Fruit fly (Drosophila melanogaster) whole organism, embryonic: ENCODE data around the gene H.

ENCODE experiments used
- CG13123 ChIP-seq: fragments of 200-800 bp; sonication (Bioruptor generic); optimal IDR thresholded peaks from 2 replicates; lab custom pipeline; 2016; ENCODE audit warnings: missing biosample characterization, missing genetic modification characterization
- CG15696 ChIP-seq: fragments of 200-800 bp; sonication (Bioruptor generic); optimal IDR thresholded peaks from 2 replicates; lab custom pipeline; 2019; ENCODE audit warnings: missing biosample characterization, mild to moderate bottlenecking, missing genetic modification characterization, moderate library complexity
- CG8290 ChIP-seq, 3 experiments: fragments of 200-800 bp; sonication (Bioruptor generic); optimal IDR thresholded peaks; 2 replicates each; lab custom pipeline; 2016 to 2019; ENCODE audit warnings: missing biosample characterization in 3 of 3, missing genetic modification characterization in 3 of 3, mild to moderate bottlenecking in 2 of 3, moderate library complexity in 1 of 3
- CG8478 ChIP-seq: fragments of >200 bp; optimal IDR thresholded peaks from 2 replicates; lab custom pipeline; 2018
- Dbx ChIP-seq: fragments of 200-800 bp; sonication (Bioruptor generic); IDR thresholded peaks from 3 replicates; pipeline ENCODE4 v1.3.6; 2022; ENCODE audit warnings: missing biosample characterization, missing genetic modification characterization
- Doc2 ChIP-seq: fragments of 200-800 bp; sonication (Bioruptor generic); IDR thresholded peaks from 2 replicates; pipeline ENCODE4 v1.3.6; 2022; ENCODE audit warnings: missing biosample characterization, missing genetic modification characterization
- E2f2 ChIP-seq: fragments of 200-800 bp; sonication (Bioruptor generic); IDR thresholded peaks from 2 replicates; pipeline ENCODE4 v1.3.6; 2022; ENCODE audit warnings: missing biosample characterization, missing genetic modification characterization
- Ets97D ChIP-seq: fragments of 200-800 bp; sonication (Bioruptor generic); optimal IDR thresholded peaks from 3 replicates; lab custom pipeline; 2016; ENCODE audit warnings: missing biosample characterization, missing genetic modification characterization
- Nf-YB ChIP-seq: fragments of 200-800 bp; sonication (Bioruptor generic); optimal IDR thresholded peaks from 3 replicates; lab custom pipeline; 2019; ENCODE audit warnings: missing biosample characterization, mild to moderate bottlenecking, missing genetic modification characterization, moderate library complexity
- Pdp1 ChIP-seq, 2 experiments: fragments of 200-800 bp; sonication (Bioruptor generic); optimal IDR thresholded peaks; 3 replicates each; lab custom pipeline; 2016; ENCODE audit warnings: missing biosample characterization in 2 of 2, missing genetic modification characterization in 2 of 2, mild to moderate bottlenecking in 1 of 2, moderate library complexity in 1 of 2
- Side ChIP-seq: fragments of 200-800 bp; sonication (Bioruptor generic); optimal IDR thresholded peaks from 2 replicates; lab custom pipeline; 2016; ENCODE audit warnings: missing biosample characterization, missing genetic modification characterization
- Sox100B ChIP-seq: fragments of 200-800 bp; sonication (Bioruptor generic); optimal IDR thresholded peaks from 3 replicates; lab custom pipeline; 2018; ENCODE audit warnings: missing biosample characterization, mild to moderate bottlenecking, missing genetic modification characterization
- YL-1 ChIP-seq: fragments of 200-800 bp; sonication (Bioruptor generic); optimal IDR thresholded peaks from 3 replicates; lab custom pipeline; 2017; ENCODE audit warnings: missing biosample characterization, mild to moderate bottlenecking, missing genetic modification characterization
- amos ChIP-seq: fragments of 200-800 bp; sonication (Bioruptor generic); IDR thresholded peaks from 2 replicates; pipeline ENCODE4 v1.3.6; 2022; ENCODE audit warnings: missing biosample characterization, missing genetic modification characterization; ENCODE audit not compliant: partially characterized antibody
- grn ChIP-seq: fragments of 200-800 bp; sonication (Bioruptor generic); optimal IDR thresholded peaks from 3 replicates; lab custom pipeline; 2017; ENCODE audit warnings: missing biosample characterization, missing genetic modification characterization
- gt ChIP-seq: fragments of 200-800 bp; sonication (Bioruptor generic); IDR thresholded peaks from 2 replicates; pipeline ENCODE4 v1.3.6; 2022; ENCODE audit warnings: missing biosample characterization, missing genetic modification characterization
- kay ChIP-seq: fragments of 200-800 bp; sonication (Bioruptor generic); optimal IDR thresholded peaks from 2 replicates; lab custom pipeline; 2016; ENCODE audit warnings: missing biosample characterization, missing genetic modification characterization
- shn ChIP-seq: fragments of 200-800 bp; sonication (Bioruptor generic); optimal IDR thresholded peaks from 3 replicates; lab custom pipeline; 2016; ENCODE audit warnings: missing biosample characterization, missing genetic modification characterization
- sob ChIP-seq: fragments of 200-800 bp; sonication (Bioruptor generic); IDR thresholded peaks from 2 replicates; pipeline ENCODE4 v1.3.6; 2022; ENCODE audit warnings: missing biosample characterization, missing genetic modification characterization
- tna ChIP-seq: fragments of 200-800 bp; sonication (Bioruptor generic); IDR thresholded peaks from 2 replicates; pipeline ENCODE4 v1.3.6; 2022; ENCODE audit warnings: missing biosample characterization, missing genetic modification characterization; ENCODE audit not compliant: partially characterized antibody
- vvl ChIP-seq: fragments of 200-800 bp; sonication (Bioruptor generic); IDR thresholded peaks from 2 replicates; pipeline ENCODE4 v1.3.6; 2022; ENCODE audit warnings: missing biosample characterization, missing genetic modification characterization
- wor ChIP-seq: fragments of 200-800 bp; sonication (Bioruptor generic); IDR thresholded peaks from 2 replicates; pipeline ENCODE4 v1.3.6; 2022; ENCODE audit warnings: missing biosample characterization, missing genetic modification characterization
- z ChIP-seq: fragments of 200-800 bp; sonication (Bioruptor generic); IDR thresholded peaks from 3 replicates; pipeline ENCODE4 v1.3.6; 2022; ENCODE audit warnings: missing biosample characterization, missing genetic modification characterization

Gene H

dm6 chr3R:20675772-20676171, 54.0 kb downstream of the H start:
- TF ChIP-seq wor (GFP tag; lab: Robert Waterston, UW) (no peak), vvl (0 out of 2 replicates have a peak, but pooled peaks have one; percentile 35), E2f2 (GFP tag; lab: Robert Waterston, UW) (0 out of 2 replicates have a peak, but pooled peaks have one; percentile 22), z (GFP tag; lab: Robert Waterston, UW) (no peak), Pdp1 (GFP tag; optimal IDR thresholded peaks at IDR 0.05; lab: Kevin White, UChicago) (peak in 1 of 2 experiments; percentile 76), tna (GFP tag; lab: Robert Waterston, UW) (no peak), Ets97D (GFP tag; lab: Kevin White, UChicago) (peak; percentile 3)

dm6 chr3R:20677251-20677650, 55.5 kb downstream of the H start, which contains the start of gene CG4000:
CG4000 (minus strand) TSS chr3R:20677351.
- TF ChIP-seq grn (GFP tag; lab: Kevin White, UChicago) (no peak), kay (GFP tag; lab: Kevin White, UChicago) (no peak), Side (GFP tag; lab: Kevin White, UChicago) (no peak), amos (no peak), Sox100B (GFP tag; lab: Kevin White, UChicago) (no peak), CG8290 (GFP tag; optimal IDR thresholded peaks at IDR 0.05; lab: Kevin White, UChicago) (no peak), CG8290 (tag; optimal IDR thresholded peaks at IDR 0.05; lab: Kevin White, UChicago) (no peak), Nf-YB (no peak), YL-1 (GFP tag; lab: Kevin White, UChicago) (no peak), sob (GFP tag; lab: Robert Waterston, UW) (no peak), CG13123 (GFP tag; lab: Kevin White, UChicago) (no peak), shn (no peak), Dbx (GFP tag; lab: Robert Waterston, UW) (no peak), CG8478 (lab: Kevin White, UChicago) (no peak), Doc2 (GFP tag; lab: Robert Waterston, UW) (no peak), CG15696 (tag; lab: Kevin White, UChicago) (no peak), gt (GFP tag; lab: Robert Waterston, UW) (no peak)
